Worm (Caenorhabditis elegans): ENCODE data around the gene R07B7.6.

- TF ChIP-seq W03F9.2 (tag; optimal IDR thresholded peaks at IDR 0.05), result no peak
- no peak for TF ChIP-seq him-1 (tag; optimal IDR thresholded peaks at IDR 0.05)
- no peak for TF ChIP-seq dao-5 (tag; optimal IDR thresholded peaks at IDR 0.05)
Observed at ce11 chrV:12106841-12107240, 32.1 kb upstream of the R07B7.6 start, which contains the start of gene nhr-136.
